Worm (Caenorhabditis elegans) whole organism, L4 larva: Measurements from ENCODE around the gene unc-61.
A peak's percentile ranks its signal among the peaks of the same experiment; 100 is the strongest.

Experiments
- F10B5.3 ChIP-seq: sonication (generic microtip); optimal IDR thresholded peaks from 2 replicates; lab custom pipeline; 2016; ENCODE audit warnings: mild to moderate bottlenecking, missing genetic modification characterization, missing compliant biosample characterization
- T20F7.1 ChIP-seq: fragments of 200-800 bp; sonication (Bioruptor generic); optimal IDR thresholded peaks from 2 replicates; lab custom pipeline; 2018; ENCODE audit warnings: mild to moderate bottlenecking, missing genetic modification characterization, missing compliant biosample characterization
- T26A8.4 ChIP-seq: fragments of 200-800 bp; sonication (Bioruptor generic); IDR thresholded peaks from 2 replicates; pipeline ENCODE4 v1.3.6; 2022; ENCODE audit warnings: missing genetic modification characterization, missing compliant biosample characterization
- Y48G9A.11 ChIP-seq: fragments of 200-800 bp; sonication (Bioruptor generic); IDR thresholded peaks from 2 replicates; pipeline ENCODE4 v1.3.6; 2022; ENCODE audit warnings: missing genetic modification reagents, missing genetic modification characterization, missing compliant biosample characterization
- ZK337.2 ChIP-seq: fragments of 200-800 bp; sonication (Bioruptor generic); IDR thresholded peaks from 2 replicates; pipeline ENCODE4 v1.3.6; 2022; ENCODE audit warnings: missing genetic modification reagents, missing genetic modification characterization, missing compliant biosample characterization
- aha-1 ChIP-seq: fragments of 150-350 bp; peaks from one replicate; lab custom pipeline; 2014; ENCODE audit warnings: missing biosample characterization, missing genetic modification characterization
- ceh-44 ChIP-seq: fragments of 200-800 bp; sonication (Bioruptor generic); IDR thresholded peaks from 2 replicates; pipeline ENCODE4 v1.3.6; 2022; ENCODE audit warnings: missing genetic modification reagents, missing genetic modification characterization, missing compliant biosample characterization
- dmd-8 ChIP-seq: fragments of 200-800 bp; sonication (Bioruptor generic); IDR thresholded peaks from 2 replicates; pipeline ENCODE4 v1.3.6; 2022; ENCODE audit warnings: missing genetic modification characterization, missing compliant biosample characterization
- egl-43 ChIP-seq: fragments of 200-800 bp; sonication (Bioruptor generic); IDR thresholded peaks from 2 replicates; pipeline ENCODE4 v1.3.6; 2022; ENCODE audit warnings: missing genetic modification reagents, missing genetic modification characterization, missing compliant biosample characterization
- gei-8 ChIP-seq: fragments of 200-800 bp; sonication (Bioruptor generic); optimal IDR thresholded peaks from 2 replicates; lab custom pipeline; 2018; ENCODE audit warnings: mild to moderate bottlenecking, missing genetic modification characterization, missing compliant biosample characterization
- lin-13 ChIP-seq: fragments of 150-350 bp; optimal IDR thresholded peaks from 2 replicates; lab custom pipeline; 2014; ENCODE audit warnings: missing biosample characterization, missing genetic modification reagents, missing genetic modification characterization
- lsy-2 ChIP-seq, 2 experiments: fragments of 150-350 bp in 1 of 2; sonication (generic microtip) in 1 of 2; optimal IDR thresholded peaks; 2 replicates each; lab custom pipeline; 2014 to 2017; ENCODE audit warnings: missing biosample characterization in 2 of 2, missing genetic modification characterization in 2 of 2
- mes-2 ChIP-seq: sonication (generic microtip); optimal IDR thresholded peaks from 2 replicates; lab custom pipeline; 2016; ENCODE audit warnings: missing genotype, mild to moderate bottlenecking, missing genetic modification characterization, missing compliant biosample characterization; ENCODE audit not compliant: poor library complexity, severe bottlenecking
- mxl-3 ChIP-seq: fragments of 200-800 bp; sonication (Bioruptor generic); optimal IDR thresholded peaks from 2 replicates; lab custom pipeline; 2018; ENCODE audit warnings: mild to moderate bottlenecking, missing genetic modification characterization, missing compliant biosample characterization
- nhr-25 ChIP-seq: sonication (generic microtip); optimal IDR thresholded peaks from 2 replicates; lab custom pipeline; 2017; ENCODE audit warnings: missing genetic modification characterization, mild to moderate bottlenecking, missing compliant biosample characterization, antibody characterized with exemption, moderate library complexity, borderline replicate concordance; ENCODE audit not compliant: insufficient read depth
- nhr-28 ChIP-seq: fragments of 150-350 bp; optimal IDR thresholded peaks from 2 replicates; lab custom pipeline; 2014; ENCODE audit warnings: missing biosample characterization, missing genetic modification characterization
- nhr-76 ChIP-seq: fragments of 150-350 bp; optimal IDR thresholded peaks from 2 replicates; lab custom pipeline; 2014; ENCODE audit warnings: missing biosample characterization, missing genetic modification characterization
- nhr-77 ChIP-seq: fragments of 150-350 bp; optimal IDR thresholded peaks from 2 replicates; lab custom pipeline; 2014; ENCODE audit warnings: missing biosample characterization, missing genetic modification characterization
- pha-4 ChIP-seq, 2 experiments: fragments of 150-350 bp in 1 of 2; fragments of 200-800 bp in 1 of 2; sonication (Bioruptor generic) in 1 of 2; IDR thresholded peaks in 1 of 2; optimal IDR thresholded peaks in 1 of 2; 2 replicates each; pipeline versions ENCODE4 v1.3.6 to Lab custom; 2014 to 2022; ENCODE audit warnings: missing genetic modification characterization in 2 of 2, missing genetic modification reagents in 2 of 2, missing biosample characterization in 1 of 2, missing compliant biosample characterization in 1 of 2
- pqm-1 ChIP-seq: sonication (generic microtip); optimal IDR thresholded peaks from 2 replicates; lab custom pipeline; 2017; ENCODE audit warnings: missing biosample characterization, missing genetic modification characterization
- skn-1 ChIP-seq: fragments of 150-350 bp; optimal IDR thresholded peaks from 2 replicates; lab custom pipeline; 2014; ENCODE audit warnings: missing biosample characterization, missing genetic modification characterization
- unc-130 ChIP-seq: sonication (generic microtip); optimal IDR thresholded peaks from 2 replicates; lab custom pipeline; 2016; ENCODE audit warnings: missing genetic modification reagents, missing genetic modification characterization, missing compliant biosample characterization
- unc-62 ChIP-seq, 3 experiments: fragments of 150-350 bp in 1 of 3; sonication (generic microtip); optimal IDR thresholded peaks in 2 of 3; peaks in 1 of 3; 1 replicate in 1 of 3; 2 replicates in 2 of 3; lab custom pipeline; 2014 to 2017; ENCODE audit warnings: missing biosample characterization in 3 of 3, missing genetic modification characterization in 3 of 3, missing genetic modification reagents in 3 of 3, missing genotype in 1 of 3
- zfp-2 ChIP-seq: sonication (generic microtip); optimal IDR thresholded peaks from 2 replicates; lab custom pipeline; 2016; ENCODE audit warnings: mild to moderate bottlenecking, missing genetic modification characterization, missing compliant biosample characterization

Gene unc-61

ce11 chrV:14682870-14683269 lies 51.2 kb downstream of the unc-61 start:
- no peak for TF ChIP-seq zfp-2
- no peak for TF ChIP-seq dmd-8 (GFP tag; lab: Robert Waterston, UW)
- no peak for TF ChIP-seq pqm-1
- no peak for TF ChIP-seq nhr-28 (tag; lab: Kevin White, UChicago)
- TF ChIP-seq gei-8 = no peak
- TF ChIP-seq unc-130 (GFP tag; lab: Kevin White, UChicago) = no peak
- no peak for TF ChIP-seq Y48G9A.11
- TF ChIP-seq lsy-2 (tag; optimal IDR thresholded peaks at IDR 0.05; lab: Kevin White, UChicago) = peak in 1 of 2 experiments; percentile 5
- TF ChIP-seq unc-62 (GFP tag; optimal IDR thresholded peaks at IDR 0.05 in 1 of 2; lab: Kevin White, UChicago) = peak in 1 of 2 experiments; percentile 55
- no peak for TF ChIP-seq unc-62 (tag; optimal IDR thresholded peaks at IDR 0.05; lab: Kevin White, UChicago)
- no peak for TF ChIP-seq skn-1
- TF ChIP-seq T20F7.1 (GFP tag; lab: Kevin White, UChicago) = no peak
- TF ChIP-seq F10B5.3 (tag; lab: Kevin White, UChicago) = no peak
- TF ChIP-seq pha-4 (GFP tag; IDR thresholded peaks at IDR 0.05; lab: Robert Waterston, UW) = no peak
- no peak for TF ChIP-seq pha-4 (tag; optimal IDR thresholded peaks at IDR 0.05; lab: Kevin White, UChicago)
- no peak for TF ChIP-seq egl-43
- TF ChIP-seq mxl-3 (GFP tag; lab: Kevin White, UChicago) = no peak
- TF ChIP-seq nhr-25 (tag; lab: Kevin White, UChicago) = peak; percentile 8
- no peak for TF ChIP-seq T26A8.4 (GFP tag; lab: Robert Waterston, UW)
- TF ChIP-seq ceh-44 (GFP tag; lab: Robert Waterston, UW) = no peak
- TF ChIP-seq nhr-77 = no peak
- no peak for TF ChIP-seq lin-13 (GFP tag; lab: Kevin White, UChicago)
- TF ChIP-seq ZK337.2 = no peak
- no peak for TF ChIP-seq mes-2
- no peak for TF ChIP-seq nhr-76 (tag; lab: Kevin White, UChicago)
- peak; percentile 15 for TF ChIP-seq aha-1 (tag; lab: Kevin White, UChicago)
